Worm (Caenorhabditis elegans) whole organism, L2 larva: Measurements from ENCODE around the gene F35E8.2.
A peak's percentile ranks its signal among the peaks of the same experiment; 100 is the strongest.

ENCODE experiments used
- C34F6.9 ChIP-seq: fragments of 150-350 bp; optimal IDR thresholded peaks from 2 replicates; lab custom pipeline; 2014; ENCODE audit warnings: missing biosample characterization, missing genetic modification characterization
- F13H6.1 ChIP-seq: sonication (generic microtip); optimal IDR thresholded peaks from 2 replicates; lab custom pipeline; 2016; ENCODE audit warnings: missing genetic modification characterization, missing compliant biosample characterization
- R02D3.7 ChIP-seq: fragments of 150-350 bp; optimal IDR thresholded peaks from 2 replicates; lab custom pipeline; 2014; ENCODE audit warnings: missing biosample characterization, missing genetic modification characterization
- Y55F3AM.14 ChIP-seq: fragments of 200-800 bp; sonication (Bioruptor generic); optimal IDR thresholded peaks from 2 replicates; lab custom pipeline; 2018; ENCODE audit warnings: mild to moderate bottlenecking, missing genetic modification characterization, missing compliant biosample characterization
- blmp-1 ChIP-seq: sonication (generic microtip); optimal IDR thresholded peaks from 2 replicates; lab custom pipeline; 2017; ENCODE audit warnings: missing genetic modification characterization, mild to moderate bottlenecking, missing compliant biosample characterization, antibody characterized with exemption, moderate library complexity; ENCODE audit not compliant: insufficient read depth
- ceh-16 ChIP-seq: fragments of 150-350 bp; optimal IDR thresholded peaks from 2 replicates; lab custom pipeline; 2014; ENCODE audit warnings: missing biosample characterization, missing genetic modification characterization
- ceh-82 ChIP-seq: fragments of 150-350 bp; optimal IDR thresholded peaks from 2 replicates; lab custom pipeline; 2014; ENCODE audit warnings: missing biosample characterization, missing genetic modification characterization
- crh-2 ChIP-seq: sonication (generic microtip); optimal IDR thresholded peaks from 2 replicates; lab custom pipeline; 2017; ENCODE audit warnings: missing biosample characterization, missing genetic modification characterization
- dmd-4 ChIP-seq: sonication (generic microtip); optimal IDR thresholded peaks from 2 replicates; lab custom pipeline; 2017; ENCODE audit warnings: missing biosample characterization, missing genetic modification characterization
- egl-27 ChIP-seq: sonication (generic microtip); optimal IDR thresholded peaks from 3 replicates; lab custom pipeline; 2017; ENCODE audit warnings: missing biosample characterization, missing genetic modification reagents, missing genetic modification characterization
- elt-1 ChIP-seq: fragments of 150-350 bp; optimal IDR thresholded peaks from 2 replicates; lab custom pipeline; 2014; ENCODE audit warnings: missing biosample characterization, missing genetic modification characterization
- elt-3 ChIP-seq: sonication (generic microtip); optimal IDR thresholded peaks from 2 replicates; lab custom pipeline; 2017; ENCODE audit warnings: missing biosample characterization, missing genetic modification characterization
- fos-1 ChIP-seq: fragments of 150-350 bp; optimal IDR thresholded peaks from 2 replicates; lab custom pipeline; 2014; ENCODE audit warnings: missing biosample characterization, missing genetic modification characterization
- gmeb-1 ChIP-seq: fragments of 150-350 bp; optimal IDR thresholded peaks from 2 replicates; lab custom pipeline; 2014; ENCODE audit warnings: missing biosample characterization, missing genetic modification characterization
- lin-13 ChIP-seq: fragments of 150-350 bp; optimal IDR thresholded peaks from 2 replicates; lab custom pipeline; 2014; ENCODE audit warnings: missing biosample characterization, missing genetic modification reagents, missing genetic modification characterization
- lsy-2 ChIP-seq, 2 experiments: fragments of 150-350 bp in 1 of 2; sonication (generic microtip) in 1 of 2; optimal IDR thresholded peaks; 2 replicates each; lab custom pipeline; 2014 to 2017; ENCODE audit warnings: missing biosample characterization in 2 of 2, missing genetic modification characterization in 2 of 2
- mbf-1 ChIP-seq: sonication (generic microtip); optimal IDR thresholded peaks from 2 replicates; lab custom pipeline; 2017; ENCODE audit warnings: missing biosample characterization, missing genetic modification characterization
- mdl-1 ChIP-seq, 2 experiments: fragments of 150-350 bp in 1 of 2; sonication (generic microtip) in 1 of 2; optimal IDR thresholded peaks; 2 replicates each; lab custom pipeline; 2017; ENCODE audit warnings: missing biosample characterization in 2 of 2, missing genetic modification characterization in 2 of 2
- nhr-10 ChIP-seq: sonication (generic microtip); optimal IDR thresholded peaks from 2 replicates; lab custom pipeline; 2017; ENCODE audit warnings: missing biosample characterization, missing genetic modification characterization
- nhr-11 ChIP-seq: fragments of 150-350 bp; optimal IDR thresholded peaks from 2 replicates; lab custom pipeline; 2014; ENCODE audit warnings: missing biosample characterization, missing genetic modification characterization
- nhr-12 ChIP-seq: fragments of 150-350 bp; optimal IDR thresholded peaks from 2 replicates; lab custom pipeline; 2014; ENCODE audit warnings: missing biosample characterization, missing genetic modification characterization
- nhr-129 ChIP-seq: fragments of 150-350 bp; optimal IDR thresholded peaks from 2 replicates; lab custom pipeline; 2014; ENCODE audit warnings: missing biosample characterization, missing genetic modification characterization
- nhr-21 ChIP-seq: fragments of 150-350 bp; optimal IDR thresholded peaks from 2 replicates; lab custom pipeline; 2014; ENCODE audit warnings: missing biosample characterization, missing genetic modification characterization
- nhr-237 ChIP-seq: fragments of 150-350 bp; optimal IDR thresholded peaks from 2 replicates; lab custom pipeline; 2014; ENCODE audit warnings: missing biosample characterization, missing genetic modification characterization
- nhr-25 ChIP-seq: fragments of 150-350 bp; sonication (generic microtip); optimal IDR thresholded peaks from 3 replicates; lab custom pipeline; 2014; ENCODE audit warnings: missing biosample characterization, missing genetic modification characterization
- nhr-6 ChIP-seq: fragments of 150-350 bp; optimal IDR thresholded peaks from 2 replicates; lab custom pipeline; 2014; ENCODE audit warnings: missing biosample characterization, missing genetic modification characterization
- peb-1 ChIP-seq: fragments of 150-350 bp; optimal IDR thresholded peaks from 2 replicates; lab custom pipeline; 2014; ENCODE audit warnings: missing biosample characterization, missing genetic modification characterization
- skn-1 ChIP-seq: sonication (generic microtip); optimal IDR thresholded peaks from 2 replicates; lab custom pipeline; 2017; ENCODE audit warnings: missing biosample characterization, missing genetic modification characterization
- sma-3 ChIP-seq: sonication (generic microtip); optimal IDR thresholded peaks from 2 replicates; lab custom pipeline; 2016; ENCODE audit warnings: missing genetic modification reagents, missing genetic modification characterization, missing compliant biosample characterization
- sma-9 ChIP-seq, 2 experiments: fragments of 150-350 bp in 1 of 2; sonication (generic microtip) in 1 of 2; optimal IDR thresholded peaks; 2 replicates each; lab custom pipeline; 2014 to 2016; ENCODE audit warnings: missing genetic modification characterization in 2 of 2, mild to moderate bottlenecking in 1 of 2, missing biosample characterization in 1 of 2, missing compliant biosample characterization in 1 of 2, missing genetic modification reagents in 1 of 2, moderate library complexity in 1 of 2
- snpc-4 ChIP-seq: fragments of 150-350 bp; optimal IDR thresholded peaks from 2 replicates; lab custom pipeline; 2014; ENCODE audit warnings: missing biosample characterization, missing genetic modification characterization
- unc-39 ChIP-seq: fragments of 150-350 bp; optimal IDR thresholded peaks from 2 replicates; lab custom pipeline; 2014; ENCODE audit warnings: missing biosample characterization, missing genetic modification characterization
- unc-55 ChIP-seq: fragments of 150-350 bp; sonication (generic microtip); optimal IDR thresholded peaks from 3 replicates; lab custom pipeline; 2014; ENCODE audit warnings: missing biosample characterization, missing genetic modification reagents, missing genetic modification characterization
- unc-62 ChIP-seq: fragments of 150-350 bp; optimal IDR thresholded peaks from 2 replicates; lab custom pipeline; 2014; ENCODE audit warnings: missing biosample characterization, missing genetic modification reagents, missing genetic modification characterization
- ztf-1 ChIP-seq: fragments of 200-800 bp; sonication (Bioruptor generic); conservative IDR thresholded peaks from 2 replicates; pipeline ENCODE4 v1.3.6; 2022; ENCODE audit warnings: missing genetic modification characterization, missing compliant biosample characterization
- ztf-4 ChIP-seq: fragments of 150-350 bp; optimal IDR thresholded peaks from 2 replicates; lab custom pipeline; 2014; ENCODE audit warnings: missing biosample characterization, missing genetic modification characterization

The F35E8.2 gene

DNA sequence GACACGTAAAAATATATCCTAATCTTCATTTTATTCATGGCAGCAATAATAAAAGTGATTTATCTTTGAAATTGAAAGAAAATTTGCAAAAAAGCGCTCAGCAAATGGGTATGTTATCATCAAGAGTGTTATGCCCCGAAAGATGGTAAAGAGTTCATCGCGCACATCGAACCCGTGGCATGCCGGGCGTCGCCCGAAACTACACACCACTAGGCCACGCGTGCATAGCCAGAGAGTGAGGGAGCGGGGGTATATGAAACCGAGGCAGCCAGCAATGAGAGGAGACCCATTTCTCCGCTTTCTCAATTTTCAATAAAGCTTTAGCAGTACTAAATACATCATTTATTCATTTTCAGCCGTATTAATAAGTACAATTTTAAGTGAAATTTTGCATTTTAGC is 31.7 kb upstream of the F35E8.2 start (continued):
- TF ChIP-seq ceh-16 (tag; lab: Kevin White, UChicago): no peak
- TF ChIP-seq unc-55 (GFP tag; lab: Kevin White, UChicago): peak; percentile 78

DNA sequence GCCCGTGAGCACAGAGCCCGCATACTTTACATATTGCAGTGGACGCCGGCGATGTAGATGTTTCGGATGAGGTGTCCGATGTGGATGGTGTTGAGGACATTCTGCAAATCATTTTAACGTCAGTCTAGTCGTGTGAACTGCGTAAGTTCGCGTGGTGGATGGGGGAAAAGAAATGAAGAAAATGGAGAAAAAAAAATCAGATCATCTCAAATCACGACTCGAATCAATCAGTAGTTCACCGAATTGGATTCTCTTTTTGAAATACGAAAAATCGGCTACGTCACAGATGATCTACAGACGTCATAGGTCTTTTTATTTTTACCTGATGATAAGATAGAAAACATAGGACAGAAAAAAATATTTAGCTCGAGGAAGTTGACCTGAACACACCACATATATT is 29.2 kb upstream of the F35E8.2 start, which contains the start of gene nhr-102:
Gene nhr-102 (minus strand): TSS at position 101 of the 400 bp plus-strand sequence.
- no peak for TF ChIP-seq blmp-1 (tag; lab: Kevin White, UChicago)
- no peak for TF ChIP-seq ztf-1 (GFP tag; lab: Robert Waterston, UW)
- TF ChIP-seq unc-39 (tag; lab: Kevin White, UChicago): no peak
- no peak for TF ChIP-seq dmd-4 (tag; lab: Kevin White, UChicago)
- no peak for TF ChIP-seq skn-1 (tag; lab: Kevin White, UChicago)
- TF ChIP-seq lin-13: no peak
- no peak for TF ChIP-seq nhr-11 (tag; lab: Kevin White, UChicago)
- TF ChIP-seq egl-27 (tag; lab: Kevin White, UChicago): no peak
- TF ChIP-seq nhr-21 (tag; lab: Kevin White, UChicago): no peak
- TF ChIP-seq elt-3 (tag; lab: Kevin White, UChicago): no peak
- no peak for TF ChIP-seq nhr-12 (tag; lab: Kevin White, UChicago)
- TF ChIP-seq, all 48 proteins: peak for 0

DNA sequence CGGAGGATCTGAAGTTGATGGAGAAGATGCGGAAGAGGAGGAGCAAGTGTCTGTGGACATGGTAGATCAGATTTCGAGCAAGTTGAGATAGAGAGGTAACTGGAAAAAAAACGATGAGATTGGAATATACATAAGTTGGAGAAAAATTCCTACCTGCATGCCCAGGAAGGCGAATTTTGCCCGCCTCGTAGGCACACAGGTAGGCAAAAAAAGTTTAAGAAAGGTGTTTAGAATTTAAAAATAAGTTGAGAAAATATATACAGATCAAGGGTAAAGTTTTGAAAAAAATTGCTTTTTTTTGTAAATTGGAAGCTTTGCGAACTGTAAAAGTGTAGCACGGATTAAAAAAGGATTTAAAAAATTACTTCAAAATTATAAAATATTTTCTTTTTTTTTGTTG is 26.0 kb upstream of the F35E8.2 start, which contains the start of gene nhr-84:
Gene nhr-84 (minus strand): TSS at position 101 of the 400 bp plus-strand sequence.
- no peak for TF ChIP-seq snpc-4
- no peak for TF ChIP-seq nhr-129 (tag; lab: Kevin White, UChicago)
- no peak for TF ChIP-seq sma-9 (GFP tag; optimal IDR thresholded peaks at IDR 0.05; lab: Kevin White, UChicago)
- TF ChIP-seq sma-9 (tag; optimal IDR thresholded peaks at IDR 0.05; lab: Kevin White, UChicago): no peak

DNA sequence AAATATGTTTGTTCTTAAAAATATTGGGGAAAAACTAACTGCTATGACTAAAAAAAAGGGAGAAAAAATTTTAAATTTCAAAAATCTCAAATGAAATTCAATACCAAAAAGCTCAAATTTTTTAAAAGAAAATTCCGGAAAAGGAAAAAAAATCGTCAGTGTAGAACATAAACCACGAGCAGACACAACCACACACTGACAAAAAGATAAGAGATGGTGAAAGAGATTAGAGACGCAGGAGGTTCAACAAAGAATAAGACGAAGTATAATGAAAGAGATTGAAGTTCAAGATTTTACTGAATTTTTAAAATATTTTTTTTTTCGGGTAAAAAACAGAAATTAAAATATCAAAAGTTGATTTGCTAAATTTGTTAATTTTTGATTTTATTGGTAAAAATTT is 25.4 kb upstream of the F35E8.2 start:
- TF ChIP-seq fos-1 (tag; lab: Kevin White, UChicago) (peak; percentile 76), sma-9 (GFP tag; optimal IDR thresholded peaks at IDR 0.05; lab: Kevin White, UChicago) (peak; percentile 20), sma-9 (tag; optimal IDR thresholded peaks at IDR 0.05; lab: Kevin White, UChicago) (no peak), elt-1 (tag; lab: Kevin White, UChicago) (no peak), Y55F3AM.14 (GFP tag; lab: Kevin White, UChicago) (peak; percentile 1)

DNA sequence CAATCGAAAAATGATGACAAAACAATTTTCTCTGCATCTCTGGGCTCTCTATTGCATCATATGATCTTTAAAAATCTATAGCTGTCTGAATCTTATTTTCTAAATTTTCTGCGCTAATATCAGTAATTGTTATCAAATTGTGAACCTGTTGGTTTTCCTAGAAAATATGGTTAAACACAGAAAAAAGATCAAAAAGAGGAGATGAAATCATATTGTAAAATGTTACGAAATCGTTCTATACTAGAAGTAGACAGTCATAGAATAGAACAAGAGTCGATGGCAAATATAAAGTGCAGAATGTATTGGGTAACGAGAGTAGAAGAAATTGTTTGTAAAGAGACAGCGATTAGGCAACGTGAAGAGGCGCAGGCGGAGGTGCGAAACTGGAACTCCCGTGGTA is 24.8 kb upstream of the F35E8.2 start:
- peak; percentile 19 for TF ChIP-seq lin-13
- TF ChIP-seq ceh-82 (tag; lab: Kevin White, UChicago): no peak
- peak in 1 of 2 experiments; percentile 9 for TF ChIP-seq lsy-2 (tag; optimal IDR thresholded peaks at IDR 0.05; lab: Kevin White, UChicago)
- peak; percentile 57 for TF ChIP-seq F13H6.1
- TF ChIP-seq dmd-4 (tag; lab: Kevin White, UChicago): no peak
- TF ChIP-seq gmeb-1 (tag; lab: Kevin White, UChicago): peak; percentile 25
- TF ChIP-seq nhr-6: peak; percentile 14
- peak; percentile 73 for TF ChIP-seq C34F6.9 (tag; lab: Kevin White, UChicago)
- no peak for TF ChIP-seq peb-1
- TF ChIP-seq skn-1 (tag; lab: Kevin White, UChicago): peak; percentile 98
- TF ChIP-seq sma-9 (GFP tag; optimal IDR thresholded peaks at IDR 0.05; lab: Kevin White, UChicago): peak; percentile 10
- TF ChIP-seq sma-9 (tag; optimal IDR thresholded peaks at IDR 0.05; lab: Kevin White, UChicago): no peak
- no peak for TF ChIP-seq R02D3.7
- TF ChIP-seq unc-55 (GFP tag; lab: Kevin White, UChicago): peak; percentile 57
- peak; percentile 94 for TF ChIP-seq nhr-129 (tag; lab: Kevin White, UChicago)
- no peak for TF ChIP-seq nhr-10 (tag; lab: Kevin White, UChicago)
- TF ChIP-seq ztf-1 (GFP tag; lab: Robert Waterston, UW): no peak
- TF ChIP-seq elt-1 (tag; lab: Kevin White, UChicago): no peak
- no peak for TF ChIP-seq Y55F3AM.14 (GFP tag; lab: Kevin White, UChicago)
- peak; percentile 54 for TF ChIP-seq sma-3
- no peak for TF ChIP-seq nhr-237 (tag; lab: Kevin White, UChicago)
- TF ChIP-seq nhr-21 (tag; lab: Kevin White, UChicago): peak; percentile 57
- TF ChIP-seq crh-2 (tag; lab: Kevin White, UChicago): peak; percentile 79
- TF ChIP-seq mdl-1 (tag; optimal IDR thresholded peaks at IDR 0.05; lab: Kevin White, UChicago): no peak
- TF ChIP-seq blmp-1 (tag; lab: Kevin White, UChicago): peak; percentile 5
- TF ChIP-seq nhr-25 (tag; lab: Kevin White, UChicago): peak; percentile 47
- no peak for TF ChIP-seq ztf-4 (tag; lab: Kevin White, UChicago)
- no peak for TF ChIP-seq unc-62 (GFP tag; lab: Kevin White, UChicago)
- TF ChIP-seq mbf-1 (tag; lab: Kevin White, UChicago): no peak
- peak; percentile 85 for TF ChIP-seq fos-1 (tag; lab: Kevin White, UChicago)
